Fruit fly (Drosophila melanogaster): ENCODE results near the gene Hsc70-3.

Gene Hsc70-3

dm6 chrX:11792415-11793328 lies 14.2 kb downstream of the Hsc70-3 start, which contains the start of gene CkIIbeta (continued):
- peak; percentile 73 for TF ChIP-seq gfzf (GFP tag; optimal IDR thresholded peaks at IDR 0.05)
- TF ChIP-seq Drgx (GFP tag; IDR thresholded peaks at IDR 0.05): no peak
- TF ChIP-seq CoRest (tag; optimal IDR thresholded peaks at IDR 0.05): peak; percentile 35
- 0 out of 2 replicates have a peak, but pooled peaks have one; percentile 8 for TF ChIP-seq Atf6 (GFP tag; IDR thresholded peaks at IDR 0.05)
- no peak for TF ChIP-seq zf30C (GFP tag; optimal IDR thresholded peaks at IDR 0.05)
- TF ChIP-seq MBD-R2 (GFP tag; IDR thresholded peaks at IDR 0.05): peak; percentile 58
- TF ChIP-seq YL-1 (GFP tag; optimal IDR thresholded peaks at IDR 0.05): peak; percentile 67
- peak; percentile 61; the same call in 1 of the 3 replicates for TF ChIP-seq CG34422 (GFP tag; IDR thresholded peaks at IDR 0.05)
- TF ChIP-seq lilli (GFP tag; optimal IDR thresholded peaks at IDR 0.05): peak; percentile 63
- TF ChIP-seq nmo (GFP tag; optimal IDR thresholded peaks at IDR 0.05): peak; percentile 77
- peak; percentile 50 for TF ChIP-seq shn (GFP tag; optimal IDR thresholded peaks at IDR 0.05)
- no peak for TF ChIP-seq CG4707 (GFP tag; optimal IDR thresholded peaks at IDR 0.05)
- TF ChIP-seq ato (GFP tag; IDR thresholded peaks at IDR 0.05; ENCODE audit: partially characterized antibody): peak; percentile 89
- TF ChIP-seq zen (tag; optimal IDR thresholded peaks at IDR 0.05): peak; percentile 73
- no peak for TF ChIP-seq scrt (GFP tag; optimal IDR thresholded peaks at IDR 0.05)
- TF ChIP-seq seq (GFP tag; IDR thresholded peaks at IDR 0.05): no peak
- peak; percentile 27 for TF ChIP-seq CG12942 (GFP tag; optimal IDR thresholded peaks at IDR 0.05)

DNA sequence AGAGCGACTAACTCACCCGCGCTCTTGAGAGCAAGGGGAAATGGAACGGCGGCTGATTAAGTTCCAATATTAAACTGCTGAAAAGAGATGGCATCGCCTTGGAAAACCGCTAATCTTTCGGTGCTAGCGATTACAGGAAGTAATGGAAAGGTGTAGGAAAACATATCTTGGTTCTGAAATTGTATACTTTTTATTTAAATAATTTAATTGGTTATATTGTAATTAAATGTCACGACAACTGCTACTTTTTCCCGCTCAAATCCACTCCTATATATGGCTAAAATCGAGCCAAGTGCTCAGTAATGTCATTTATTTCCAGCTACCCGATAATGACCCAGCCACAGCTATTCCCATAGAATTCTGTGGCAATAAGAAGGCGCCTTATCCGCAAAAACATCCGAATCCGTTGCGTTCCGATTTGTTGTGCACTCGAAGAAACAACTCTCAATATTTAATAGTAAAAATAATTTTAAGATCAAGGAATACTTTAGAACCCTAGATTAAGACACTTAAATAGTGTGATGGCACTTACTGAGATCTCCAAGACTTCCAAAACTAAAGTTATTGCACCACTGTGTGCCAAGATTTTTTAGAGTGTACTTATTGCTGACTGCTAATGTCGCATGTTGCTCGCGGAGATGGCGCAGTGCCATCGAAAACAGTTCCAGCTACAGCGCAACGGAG lies 18.6 kb downstream of the Hsc70-3 start:
- TF ChIP-seq btn (GFP tag; optimal IDR thresholded peaks at IDR 0.05): peak; percentile 40
- no peak for TF ChIP-seq CG10543 (GFP tag; optimal IDR thresholded peaks at IDR 0.05)
- TF ChIP-seq CG1233 (GFP tag; optimal IDR thresholded peaks at IDR 0.05): peak; percentile 62
- TF ChIP-seq CkIIα-i1 (GFP tag; IDR thresholded peaks at IDR 0.05): no peak
- TF ChIP-seq Hey (tag; optimal IDR thresholded peaks at IDR 0.05): no peak
- no peak for TF ChIP-seq CG12299 (tag; optimal IDR thresholded peaks at IDR 0.05)
- TF ChIP-seq nerfin-2 (GFP tag; IDR thresholded peaks at IDR 0.05; ENCODE audit: partially characterized antibody): no peak
- peak; percentile 76 for TF ChIP-seq CG2712 (tag; optimal IDR thresholded peaks at IDR 0.05)
- TF ChIP-seq CG32532 (GFP tag; IDR thresholded peaks at IDR 0.05): peak; percentile 75
- TF ChIP-seq Mes4 (GFP tag; optimal IDR thresholded peaks at IDR 0.05): peak; percentile 5
- TF ChIP-seq bowl (GFP tag; IDR thresholded peaks at IDR 0.05): peak; percentile 62; the same call in 1 of the 2 replicates
- TF ChIP-seq Fer2 (tag; optimal IDR thresholded peaks at IDR 0.05): peak; percentile 3
- no peak for TF ChIP-seq onecut (GFP tag; IDR thresholded peaks at IDR 0.05)
- TF ChIP-seq sens (GFP tag): peak; percentile 91
- peak; percentile 74; the same call in 2 of the 3 replicates for TF ChIP-seq CG34422 (GFP tag; IDR thresholded peaks at IDR 0.05)
- 0 out of 2 replicates have a peak, but pooled peaks have one; percentile 6 for TF ChIP-seq dati (GFP tag; IDR thresholded peaks at IDR 0.05)
- TF ChIP-seq wor (GFP tag; IDR thresholded peaks at IDR 0.05): peak; percentile 46; the same call in 1 of the 2 replicates
- TF ChIP-seq stc (GFP tag; IDR thresholded peaks at IDR 0.05): peak; percentile 78
- TF ChIP-seq seq (GFP tag; IDR thresholded peaks at IDR 0.05): peak; percentile 63; the same call in 1 of the 2 replicates
- TF ChIP-seq CG17802 (tag; optimal IDR thresholded peaks at IDR 0.05): peak; percentile 32
- TF ChIP-seq z (GFP tag; IDR thresholded peaks at IDR 0.05): no peak
- peak; percentile 55 for TF ChIP-seq Side (GFP tag; optimal IDR thresholded peaks at IDR 0.05)
- TF ChIP-seq CG2875 (GFP tag; optimal IDR thresholded peaks at IDR 0.05): peak; percentile 44
- peak; percentile 19 for TF ChIP-seq CG8359 (GFP tag; optimal IDR thresholded peaks at IDR 0.05; ENCODE audit: borderline replicate concordance)
- TF ChIP-seq CG15269 (tag; optimal IDR thresholded peaks at IDR 0.05): peak; percentile 81
- no peak for TF ChIP-seq CG2202 (tag; optimal IDR thresholded peaks at IDR 0.05)
- peak; percentile 47 for TF ChIP-seq CG10462 (GFP tag; optimal IDR thresholded peaks at IDR 0.05)
- no peak for TF ChIP-seq cad (GFP tag; optimal IDR thresholded peaks at IDR 0.05)
- no peak for TF ChIP-seq HmgD (GFP tag; optimal IDR thresholded peaks at IDR 0.05)
- peak; percentile 55 to 67 for TF ChIP-seq dpn (GFP tag; optimal IDR thresholded peaks at IDR 0.05)
- TF ChIP-seq Ssrp (tag; optimal IDR thresholded peaks at IDR 0.05): peak; percentile 71
